Worm (Caenorhabditis elegans): ENCODE results near the gene ntr-2.

Gene ntr-2

DNA sequence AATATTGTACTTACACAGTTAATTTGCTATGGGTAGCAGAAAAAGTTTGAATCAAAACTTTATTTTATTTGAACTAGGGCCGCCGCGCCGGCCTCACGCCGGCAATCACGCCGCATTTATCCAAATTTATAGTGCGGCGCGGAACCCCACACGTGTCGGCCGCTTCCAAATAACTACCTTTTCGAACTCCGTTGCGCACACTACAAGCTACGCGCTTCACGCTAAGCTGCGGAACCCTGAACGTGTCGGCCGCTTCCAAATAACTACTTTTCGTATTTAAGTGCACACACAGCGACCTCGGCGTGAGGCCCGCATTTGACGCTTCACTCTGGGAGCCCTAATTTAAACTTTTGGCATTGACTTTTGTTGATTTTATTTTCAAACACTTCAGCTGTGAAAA, 2.7 kb upstream of the ntr-2 start:
- TF ChIP-seq sup-37 (GFP tag; optimal IDR thresholded peaks at IDR 0.05) (no peak), mab-9 (GFP tag; IDR thresholded peaks at IDR 0.05) (no peak), mef-2 (tag; optimal IDR thresholded peaks at IDR 0.05) (no peak), fos-1 (tag; optimal IDR thresholded peaks at IDR 0.05) (no peak), zag-1 (tag; optimal IDR thresholded peaks at IDR 0.05) (no peak), hlh-17 (GFP tag; optimal IDR thresholded peaks at IDR 0.05; ENCODE audit: borderline replicate concordance) (no peak), tbx-2 (tag; optimal IDR thresholded peaks at IDR 0.05) (no peak), jun-1 (tag; optimal IDR thresholded peaks at IDR 0.05) (no peak), C16A3.4 (tag; optimal IDR thresholded peaks at IDR 0.05) (no peak), ama-1 (optimal IDR thresholded peaks at IDR 0.05) (no peak), sptf-1 (tag; optimal IDR thresholded peaks at IDR 0.05) (no peak), pqm-1 (tag; optimal IDR thresholded peaks at IDR 0.05) (no peak), unc-30 (tag; optimal IDR thresholded peaks at IDR 0.05) (no peak), nhr-76 (tag; optimal IDR thresholded peaks at IDR 0.05) (no peak), ceh-63 (GFP tag; optimal IDR thresholded peaks at IDR 0.05) (no peak), dsc-1 (tag; optimal IDR thresholded peaks at IDR 0.05) (no peak)

DNA sequence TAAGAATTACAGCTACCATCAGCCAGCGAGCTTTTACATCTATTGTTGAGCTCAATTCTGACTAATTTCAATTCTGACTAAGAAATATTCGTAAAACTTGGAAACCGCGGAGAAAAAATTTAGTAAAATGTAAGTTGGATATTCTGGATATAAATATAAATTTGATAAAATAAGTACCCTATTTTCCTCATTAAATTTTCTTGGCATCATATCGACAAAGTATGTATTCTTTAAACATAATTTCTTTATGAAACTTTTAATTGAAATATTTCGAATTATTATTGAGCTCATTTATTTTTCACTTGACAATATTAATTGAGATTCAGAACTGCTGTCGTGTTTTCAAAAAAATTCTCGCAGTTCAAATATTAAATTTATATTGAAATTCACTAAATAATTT, 758 bp upstream of the ntr-2 start:
- TF ChIP-seq tlp-1 (tag; optimal IDR thresholded peaks at IDR 0.05) = no peak
- TF ChIP-seq xbp-1 (tag; optimal IDR thresholded peaks at IDR 0.05) = no peak
- no peak for TF ChIP-seq ztf-4 (tag; optimal IDR thresholded peaks at IDR 0.05)
- no peak for TF ChIP-seq ama-1 (optimal IDR thresholded peaks at IDR 0.05)
- no peak for TF ChIP-seq skn-1 (tag; optimal IDR thresholded peaks at IDR 0.05)
- no peak for TF ChIP-seq mef-2 (tag; optimal IDR thresholded peaks at IDR 0.05)
- no peak for TF ChIP-seq ceh-8 (GFP tag; optimal IDR thresholded peaks at IDR 0.05)
- TF ChIP-seq dsc-1 (tag; optimal IDR thresholded peaks at IDR 0.05) = no peak
- no peak for TF ChIP-seq jun-1 (tag; optimal IDR thresholded peaks at IDR 0.05)
- TF ChIP-seq C04F5.9 (tag; optimal IDR thresholded peaks at IDR 0.05) = no peak
- no peak for TF ChIP-seq zip-4 (GFP tag; optimal IDR thresholded peaks at IDR 0.05)
- TF ChIP-seq hlh-4 (tag; optimal IDR thresholded peaks at IDR 0.05) = no peak
- TF ChIP-seq egl-13 (tag; optimal IDR thresholded peaks at IDR 0.05) = no peak

DNA sequence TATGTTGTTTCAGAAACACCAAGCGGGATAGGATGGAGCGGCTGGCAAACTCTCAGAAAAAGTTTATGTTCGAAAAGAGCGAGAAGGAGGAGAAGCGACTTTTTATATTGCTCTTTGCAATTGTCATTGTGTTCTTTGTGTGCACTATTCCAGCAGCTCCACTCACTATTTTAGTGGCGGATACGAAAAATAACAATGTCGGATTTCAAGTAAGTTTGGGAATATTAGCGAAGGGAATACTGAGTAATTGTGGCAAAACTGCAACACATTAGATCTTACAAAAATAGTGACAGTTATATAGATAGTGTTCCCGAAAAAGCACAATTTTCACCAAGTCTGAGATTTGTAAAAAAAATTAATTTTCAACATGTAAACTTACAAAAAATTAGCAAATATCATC, 6.0 kb downstream of the ntr-2 start:
- TF ChIP-seq C04F5.9 (tag; optimal IDR thresholded peaks at IDR 0.05) (no peak), skn-1 (tag; optimal IDR thresholded peaks at IDR 0.05) (no peak), fkh-8 (tag; optimal IDR thresholded peaks at IDR 0.05) (no peak), ces-1 (GFP tag; optimal IDR thresholded peaks at IDR 0.05) (no peak), C16A3.4 (tag; optimal IDR thresholded peaks at IDR 0.05) (no peak), hlh-4 (tag; optimal IDR thresholded peaks at IDR 0.05) (no peak), snu-23 (GFP tag; optimal IDR thresholded peaks at IDR 0.05) (no peak), isw-1 (GFP tag; IDR thresholded peaks at IDR 0.05) (no peak), nhr-237 (tag; optimal IDR thresholded peaks at IDR 0.05) (no peak)

DNA sequence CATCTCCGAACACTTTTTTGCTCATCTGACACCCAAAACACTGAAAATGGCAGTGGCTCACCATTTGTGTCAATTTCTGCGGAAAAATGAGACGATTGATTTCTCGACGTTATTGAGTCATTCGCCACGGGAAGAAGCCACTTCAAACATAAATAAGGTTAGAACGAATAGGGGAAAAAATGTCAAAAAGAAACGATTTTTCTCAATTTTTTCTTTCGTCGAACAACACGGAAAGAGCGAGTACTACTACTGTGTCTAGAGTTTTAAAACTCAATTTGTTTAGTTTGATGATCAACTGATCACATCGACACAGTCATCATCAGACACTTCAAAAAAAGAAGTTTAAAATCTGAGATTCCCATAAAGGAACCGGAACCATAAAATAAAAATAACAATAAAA, 7.9 kb downstream of the ntr-2 start:
- peak; percentile 78 for TF ChIP-seq fkh-10 (GFP tag; optimal IDR thresholded peaks at IDR 0.05)
- TF ChIP-seq jun-1 (tag; optimal IDR thresholded peaks at IDR 0.05) = no peak

DNA sequence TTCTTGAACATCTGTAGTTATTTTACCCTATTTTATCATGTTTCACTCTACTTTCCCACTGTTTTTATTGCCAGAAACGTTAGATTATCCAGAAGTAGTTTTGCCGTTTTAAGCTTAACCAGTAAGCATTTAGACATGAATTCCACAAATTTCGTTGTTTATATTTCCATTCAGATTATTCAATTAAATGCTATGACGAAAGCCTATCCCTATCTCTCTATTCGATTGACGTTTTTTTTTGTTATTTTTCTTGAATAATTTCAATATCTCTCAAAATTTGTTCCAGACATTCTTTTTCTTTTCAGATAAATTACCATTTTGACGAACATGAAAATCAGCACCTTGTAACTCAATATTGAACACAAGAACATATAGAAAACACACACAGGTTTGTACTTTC, 10.2 kb downstream of the ntr-2 start, which contains the start of gene npr-40:
Gene npr-40, plus strand, starts transcription at position 301 of the 400 bp plus-strand sequence.
- TF ChIP-seq nhr-71 (tag; optimal IDR thresholded peaks at IDR 0.05) (no peak), C34B4.2 (tag; optimal IDR thresholded peaks at IDR 0.05) (no peak), efl-3 (GFP tag; optimal IDR thresholded peaks at IDR 0.05) (no peak), jun-1 (tag; optimal IDR thresholded peaks at IDR 0.05) (no peak), unc-62 (GFP tag; optimal IDR thresholded peaks at IDR 0.05) (no peak), skn-1 (tag; optimal IDR thresholded peaks at IDR 0.05) (no peak), nhr-84 (tag; optimal IDR thresholded peaks at IDR 0.05) (no peak), ceh-82 (tag; optimal IDR thresholded peaks at IDR 0.05) (no peak), nhr-85 (tag) (no peak), C04F5.9 (tag; optimal IDR thresholded peaks at IDR 0.05) (no peak), fkh-8 (tag; optimal IDR thresholded peaks at IDR 0.05) (no peak), unc-30 (tag; optimal IDR thresholded peaks at IDR 0.05) (no peak), ztf-11 (tag; optimal IDR thresholded peaks at IDR 0.05) (no peak), ama-1 (optimal IDR thresholded peaks at IDR 0.05) (no peak), irx-1 (tag; optimal IDR thresholded peaks at IDR 0.05) (no peak), blmp-1 (tag; optimal IDR thresholded peaks at IDR 0.05) (no peak), pax-3 (tag; optimal IDR thresholded peaks at IDR 0.05) (no peak), egl-27 (tag; optimal IDR thresholded peaks at IDR 0.05) (no peak), mep-1 (tag; optimal IDR thresholded peaks at IDR 0.05) (no peak)
